Worm (Caenorhabditis elegans) whole organism, L2 larva: ENCODE data around the gene W03H9.2.

Experiments
- F13H6.1 ChIP-seq: sonication (generic microtip); optimal IDR thresholded peaks from 2 replicates; lab custom pipeline; 2016; ENCODE audit warnings: missing genetic modification characterization, missing compliant biosample characterization
- R02D3.7 ChIP-seq: fragments of 150-350 bp; optimal IDR thresholded peaks from 2 replicates; lab custom pipeline; 2014; ENCODE audit warnings: missing biosample characterization, missing genetic modification characterization
- Y55F3AM.14 ChIP-seq: fragments of 200-800 bp; sonication (Bioruptor generic); optimal IDR thresholded peaks from 2 replicates; lab custom pipeline; 2018; ENCODE audit warnings: mild to moderate bottlenecking, missing genetic modification characterization, missing compliant biosample characterization
- ZK546.5 ChIP-seq: sonication (generic microtip); optimal IDR thresholded peaks from 2 replicates; lab custom pipeline; 2017; ENCODE audit warnings: missing biosample characterization, missing genetic modification characterization
- aly-2 ChIP-seq: fragments of 150-350 bp; optimal IDR thresholded peaks from 2 replicates; lab custom pipeline; 2014; ENCODE audit warnings: missing biosample characterization, missing genetic modification characterization
- ceh-82 ChIP-seq: fragments of 150-350 bp; optimal IDR thresholded peaks from 2 replicates; lab custom pipeline; 2014; ENCODE audit warnings: missing biosample characterization, missing genetic modification characterization
- crh-2 ChIP-seq: sonication (generic microtip); optimal IDR thresholded peaks from 2 replicates; lab custom pipeline; 2017; ENCODE audit warnings: missing biosample characterization, missing genetic modification characterization
- egl-27 ChIP-seq: sonication (generic microtip); optimal IDR thresholded peaks from 3 replicates; lab custom pipeline; 2017; ENCODE audit warnings: missing biosample characterization, missing genetic modification reagents, missing genetic modification characterization
- elt-3 ChIP-seq: sonication (generic microtip); optimal IDR thresholded peaks from 2 replicates; lab custom pipeline; 2017; ENCODE audit warnings: missing biosample characterization, missing genetic modification characterization
- lin-39 ChIP-seq: fragments of 150-350 bp; optimal IDR thresholded peaks from 2 replicates; lab custom pipeline; 2014; ENCODE audit warnings: missing biosample characterization, missing genetic modification reagents, missing genetic modification characterization
- lsy-2 ChIP-seq, 2 experiments: fragments of 150-350 bp in 1 of 2; sonication (generic microtip) in 1 of 2; optimal IDR thresholded peaks; 2 replicates each; lab custom pipeline; 2014 to 2017; ENCODE audit warnings: missing biosample characterization in 2 of 2, missing genetic modification characterization in 2 of 2
- mab-5 ChIP-seq: fragments of 150-350 bp; optimal IDR thresholded peaks from 2 replicates; lab custom pipeline; 2014; ENCODE audit warnings: missing biosample characterization, missing genetic modification characterization
- mdl-1 ChIP-seq, 2 experiments: fragments of 150-350 bp in 1 of 2; sonication (generic microtip) in 1 of 2; optimal IDR thresholded peaks; 2 replicates each; lab custom pipeline; 2017; ENCODE audit warnings: missing biosample characterization in 2 of 2, missing genetic modification characterization in 2 of 2
- nhr-12 ChIP-seq: fragments of 150-350 bp; optimal IDR thresholded peaks from 2 replicates; lab custom pipeline; 2014; ENCODE audit warnings: missing biosample characterization, missing genetic modification characterization
- nhr-129 ChIP-seq: fragments of 150-350 bp; optimal IDR thresholded peaks from 2 replicates; lab custom pipeline; 2014; ENCODE audit warnings: missing biosample characterization, missing genetic modification characterization
- nhr-21 ChIP-seq: fragments of 150-350 bp; optimal IDR thresholded peaks from 2 replicates; lab custom pipeline; 2014; ENCODE audit warnings: missing biosample characterization, missing genetic modification characterization
- nhr-23 ChIP-seq: fragments of 150-350 bp; optimal IDR thresholded peaks from 2 replicates; lab custom pipeline; 2014; ENCODE audit warnings: missing biosample characterization, missing genetic modification reagents, missing genetic modification characterization
- nhr-237 ChIP-seq: fragments of 150-350 bp; optimal IDR thresholded peaks from 2 replicates; lab custom pipeline; 2014; ENCODE audit warnings: missing biosample characterization, missing genetic modification characterization
- nhr-25 ChIP-seq: fragments of 150-350 bp; sonication (generic microtip); optimal IDR thresholded peaks from 3 replicates; lab custom pipeline; 2014; ENCODE audit warnings: missing biosample characterization, missing genetic modification characterization
- nhr-77 ChIP-seq: fragments of 150-350 bp; optimal IDR thresholded peaks from 2 replicates; lab custom pipeline; 2014; ENCODE audit warnings: missing biosample characterization, missing genetic modification characterization
- sma-3 ChIP-seq: sonication (generic microtip); optimal IDR thresholded peaks from 2 replicates; lab custom pipeline; 2016; ENCODE audit warnings: missing genetic modification reagents, missing genetic modification characterization, missing compliant biosample characterization
- sma-9 ChIP-seq, 2 experiments: fragments of 150-350 bp in 1 of 2; sonication (generic microtip) in 1 of 2; optimal IDR thresholded peaks; 2 replicates each; lab custom pipeline; 2014 to 2016; ENCODE audit warnings: missing genetic modification characterization in 2 of 2, mild to moderate bottlenecking in 1 of 2, missing biosample characterization in 1 of 2, missing compliant biosample characterization in 1 of 2, missing genetic modification reagents in 1 of 2, moderate library complexity in 1 of 2
- unc-55 ChIP-seq: fragments of 150-350 bp; sonication (generic microtip); optimal IDR thresholded peaks from 3 replicates; lab custom pipeline; 2014; ENCODE audit warnings: missing biosample characterization, missing genetic modification reagents, missing genetic modification characterization
- zag-1 ChIP-seq: fragments of 150-350 bp; optimal IDR thresholded peaks from 2 replicates; lab custom pipeline; 2014; ENCODE audit warnings: missing biosample characterization, missing genetic modification characterization
- ztf-1 ChIP-seq: fragments of 200-800 bp; sonication (Bioruptor generic); conservative IDR thresholded peaks from 2 replicates; pipeline ENCODE4 v1.3.6; 2022; ENCODE audit warnings: missing genetic modification characterization, missing compliant biosample characterization
- ztf-11 ChIP-seq: sonication (generic microtip); optimal IDR thresholded peaks from 2 replicates; lab custom pipeline; 2017; ENCODE audit warnings: missing biosample characterization, missing genetic modification characterization

W03H9.2 gene

DNA sequence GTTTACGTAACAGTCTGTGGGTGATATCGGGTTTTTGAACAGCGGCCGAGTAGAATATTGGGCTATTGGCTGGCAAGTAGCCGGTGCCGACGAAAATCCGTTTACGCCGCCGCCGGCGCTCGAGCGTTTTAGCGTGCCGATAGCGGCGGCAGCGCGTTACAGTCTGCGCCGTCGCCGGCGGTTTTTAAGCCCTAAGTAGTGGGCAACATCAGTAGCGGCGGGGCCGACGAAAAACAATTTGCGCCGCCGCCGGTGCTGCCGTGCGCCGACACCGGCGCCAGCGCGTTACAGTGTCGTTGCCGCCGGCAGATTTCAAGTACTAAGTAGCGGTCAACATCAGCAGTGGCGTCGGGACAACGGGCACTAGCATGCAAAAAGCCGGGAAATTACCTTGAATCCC lies 47.8 kb downstream of the W03H9.2 start:
- TF ChIP-seq unc-55 (no peak), nhr-23 (tag; lab: Kevin White, UChicago) (no peak), ztf-11 (no peak), sma-3 (GFP tag; lab: Kevin White, UChicago) (no peak), nhr-77 (no peak), nhr-25 (no peak), nhr-21 (tag; lab: Kevin White, UChicago) (no peak), ceh-82 (tag; lab: Kevin White, UChicago) (no peak), mdl-1 (tag; optimal IDR thresholded peaks at IDR 0.05; lab: Kevin White, UChicago) (no peak), aly-2 (tag; lab: Kevin White, UChicago) (no peak), zag-1 (tag; lab: Kevin White, UChicago) (no peak), lsy-2 (tag; optimal IDR thresholded peaks at IDR 0.05; lab: Kevin White, UChicago) (no peak), ztf-1 (GFP tag; lab: Robert Waterston, UW) (no peak), R02D3.7 (tag; lab: Kevin White, UChicago) (no peak)

DNA sequence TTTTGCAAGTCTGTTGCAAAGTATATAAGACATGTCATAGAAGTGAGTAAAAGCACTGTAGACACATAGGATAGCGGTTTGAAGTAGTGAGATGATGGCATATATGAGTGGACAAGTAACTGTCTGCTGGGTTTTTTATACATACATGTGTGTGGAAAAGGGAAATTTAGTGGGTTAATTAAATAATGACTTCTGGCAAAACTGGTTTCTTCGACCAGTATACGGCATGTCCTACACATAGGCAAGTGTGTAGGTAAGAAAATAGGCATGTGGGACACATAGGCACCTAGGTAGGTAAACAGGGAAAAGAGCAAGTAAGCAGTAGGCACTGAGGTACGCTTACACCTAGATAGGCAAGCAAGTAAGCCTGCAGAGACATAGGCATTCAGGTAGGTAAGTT lies 49.1 kb downstream of the W03H9.2 start, which contains the start of gene col-87:
Gene col-87, minus strand, starts transcription at position 101 of the 400 bp plus-strand sequence.
- no peak for TF ChIP-seq ZK546.5 (tag; lab: Kevin White, UChicago)
- TF ChIP-seq F13H6.1 (tag; lab: Kevin White, UChicago) = no peak
- no peak for TF ChIP-seq nhr-129 (tag; lab: Kevin White, UChicago)
- no peak for TF ChIP-seq nhr-237 (tag; lab: Kevin White, UChicago)
- TF ChIP-seq sma-9 (GFP tag; optimal IDR thresholded peaks at IDR 0.05; lab: Kevin White, UChicago) = no peak
- no peak for TF ChIP-seq sma-9 (tag; optimal IDR thresholded peaks at IDR 0.05; lab: Kevin White, UChicago)
- no peak for TF ChIP-seq Y55F3AM.14 (GFP tag; lab: Kevin White, UChicago)
- TF ChIP-seq lin-39 (tag; lab: Kevin White, UChicago) = no peak
- no peak for TF ChIP-seq egl-27
- no peak for TF ChIP-seq elt-3 (tag; lab: Kevin White, UChicago)
- TF ChIP-seq ztf-1 (GFP tag; lab: Robert Waterston, UW) = no peak
- TF ChIP-seq crh-2 (tag; lab: Kevin White, UChicago) = no peak
- no peak for TF ChIP-seq mab-5 (tag; lab: Kevin White, UChicago)
- TF ChIP-seq nhr-12 = no peak
